Worm (Caenorhabditis elegans) whole organism, young adult: Measurements from ENCODE around the gene mig-22.

Source experiments
- B0035.1 ChIP-seq: sonication (generic microtip); optimal IDR thresholded peaks from 2 replicates; lab custom pipeline; 2016; ENCODE audit warnings: missing genetic modification characterization, mild to moderate bottlenecking, missing compliant biosample characterization, missing genotype, missing genetic modification reagents
- C17E4.6 ChIP-seq: fragments of 200-800 bp; sonication (Bioruptor generic); IDR thresholded peaks from 2 replicates; pipeline ENCODE4 v1.3.6; 2022; ENCODE audit warnings: missing genetic modification reagents, missing genetic modification characterization, missing compliant biosample characterization
- D2030.7 ChIP-seq: fragments of 200-800 bp; sonication (Bioruptor generic); IDR thresholded peaks from 2 replicates; pipeline ENCODE4 v1.3.6; 2022; ENCODE audit warnings: missing genetic modification reagents, missing genetic modification characterization, missing compliant biosample characterization
- F39B2.1 ChIP-seq: fragments of 200-800 bp; sonication (Bioruptor generic); IDR thresholded peaks from 2 replicates; pipeline ENCODE4 v1.3.6; 2022; ENCODE audit warnings: missing genetic modification reagents, missing genetic modification characterization, missing compliant biosample characterization
- F49E8.2 ChIP-seq: sonication (generic microtip); optimal IDR thresholded peaks from 3 replicates; lab custom pipeline; 2017; ENCODE audit warnings: missing genetic modification characterization, mild to moderate bottlenecking, missing compliant biosample characterization, antibody characterized with exemption, moderate library complexity; ENCODE audit not compliant: insufficient read depth
- F52B5.7 ChIP-seq: sonication (generic microtip); optimal IDR thresholded peaks from 2 replicates; lab custom pipeline; 2016; ENCODE audit warnings: mild to moderate bottlenecking, missing genetic modification characterization, missing compliant biosample characterization
- F57A8.1 ChIP-seq: fragments of 200-800 bp; sonication (Bioruptor generic); optimal IDR thresholded peaks from 2 replicates; lab custom pipeline; 2018; ENCODE audit warnings: mild to moderate bottlenecking, missing genetic modification characterization, moderate library complexity, missing compliant biosample characterization
- T07F8.4 ChIP-seq: sonication (generic microtip); optimal IDR thresholded peaks from 2 replicates; lab custom pipeline; 2016; ENCODE audit warnings: mild to moderate bottlenecking, missing genetic modification characterization, moderate library complexity, missing compliant biosample characterization
- T26A5.8 ChIP-seq: sonication (generic microtip); optimal IDR thresholded peaks from 2 replicates; lab custom pipeline; 2016; ENCODE audit warnings: missing genetic modification characterization, missing compliant biosample characterization
- Y67H2A.10 ChIP-seq: fragments of 200-800 bp; sonication (Bioruptor generic); conservative IDR thresholded peaks from 2 replicates; pipeline ENCODE4 v1.3.6; 2022; ENCODE audit warnings: missing genetic modification reagents, missing genetic modification characterization, missing compliant biosample characterization
- akir-1 ChIP-seq: fragments of 200-800 bp; sonication (Bioruptor generic); optimal IDR thresholded peaks from 2 replicates; lab custom pipeline; 2018; ENCODE audit warnings: mild to moderate bottlenecking, missing genetic modification characterization, moderate library complexity, missing compliant biosample characterization
- bed-2 ChIP-seq: fragments of 200-800 bp; sonication (Bioruptor generic); IDR thresholded peaks from 2 replicates; pipeline ENCODE4 v1.3.6; 2022; ENCODE audit warnings: missing genetic modification reagents, missing genetic modification characterization, missing compliant biosample characterization
- cebp-2 ChIP-seq: fragments of 200-800 bp; sonication (Bioruptor generic); IDR thresholded peaks from 2 replicates; pipeline ENCODE4 v1.3.6; 2022; ENCODE audit warnings: missing genetic modification characterization, missing compliant biosample characterization
- chd-7 ChIP-seq: sonication (generic microtip); optimal IDR thresholded peaks from 2 replicates; lab custom pipeline; 2016; ENCODE audit warnings: mild to moderate bottlenecking, missing genetic modification characterization, moderate library complexity, missing compliant biosample characterization
- die-1 ChIP-seq: sonication (generic microtip); optimal IDR thresholded peaks from 2 replicates; lab custom pipeline; 2016; ENCODE audit warnings: missing genotype, mild to moderate bottlenecking, missing genetic modification characterization, missing compliant biosample characterization
- dpff-1 ChIP-seq: sonication (generic microtip); optimal IDR thresholded peaks from 2 replicates; lab custom pipeline; 2017; ENCODE audit warnings: mild to moderate bottlenecking, missing genetic modification characterization, missing compliant biosample characterization
- dpl-1 ChIP-seq: fragments of 150-350 bp; optimal IDR thresholded peaks from 2 replicates; lab custom pipeline; 2014; ENCODE audit warnings: missing biosample characterization, missing genetic modification reagents, missing genetic modification characterization
- efl-1 ChIP-seq: fragments of 150-350 bp; optimal IDR thresholded peaks from 2 replicates; lab custom pipeline; 2014; ENCODE audit warnings: missing biosample characterization, missing genetic modification reagents, missing genetic modification characterization
- ets-4 ChIP-seq: fragments of 200-800 bp; sonication (Bioruptor generic); optimal IDR thresholded peaks from 2 replicates; lab custom pipeline; 2018; ENCODE audit warnings: mild to moderate bottlenecking, missing genetic modification characterization, missing compliant biosample characterization
- fkh-3 ChIP-seq: sonication (generic microtip); optimal IDR thresholded peaks from 2 replicates; lab custom pipeline; 2016; ENCODE audit warnings: mild to moderate bottlenecking, missing genetic modification characterization, missing compliant biosample characterization
- gei-17 ChIP-seq: fragments of 200-800 bp; sonication (Bioruptor generic); optimal IDR thresholded peaks from 2 replicates; lab custom pipeline; 2018; ENCODE audit warnings: mild to moderate bottlenecking, missing genetic modification characterization, missing compliant biosample characterization
- him-1 ChIP-seq: sonication (generic microtip); optimal IDR thresholded peaks from 2 replicates; lab custom pipeline; 2016; ENCODE audit warnings: missing genotype, missing genetic modification reagents, missing genetic modification characterization, missing compliant biosample characterization
- hlh-12 ChIP-seq: sonication (generic microtip); optimal IDR thresholded peaks from 2 replicates; lab custom pipeline; 2016; ENCODE audit warnings: missing genetic modification characterization, missing compliant biosample characterization
- hrde-1 ChIP-seq: sonication (generic microtip); optimal IDR thresholded peaks from 2 replicates; lab custom pipeline; 2016; ENCODE audit warnings: missing genetic modification characterization, mild to moderate bottlenecking, missing compliant biosample characterization, moderate library complexity, missing genotype, missing genetic modification reagents, borderline replicate concordance
- lin-26 ChIP-seq: fragments of 200-800 bp; sonication (Bioruptor generic); IDR thresholded peaks from 2 replicates; pipeline ENCODE4 v1.3.6; 2022; ENCODE audit warnings: missing genetic modification reagents, missing genetic modification characterization, missing compliant biosample characterization
- madf-10 ChIP-seq: sonication (generic microtip); optimal IDR thresholded peaks from 2 replicates; lab custom pipeline; 2016; ENCODE audit warnings: mild to moderate bottlenecking, missing genetic modification characterization, missing compliant biosample characterization
- madf-6 ChIP-seq: fragments of 200-800 bp; sonication (Bioruptor generic); IDR thresholded peaks from 2 replicates; pipeline ENCODE4 v1.3.6; 2022; ENCODE audit warnings: missing genetic modification reagents, missing genetic modification characterization, missing compliant biosample characterization
- madf-8 ChIP-seq: fragments of 200-800 bp; sonication (Bioruptor generic); conservative IDR thresholded peaks from 2 replicates; pipeline ENCODE4 v1.3.6; 2022; ENCODE audit warnings: missing genetic modification reagents, missing genetic modification characterization, missing compliant biosample characterization
- mel-28 ChIP-seq: sonication (generic microtip); optimal IDR thresholded peaks from 2 replicates; lab custom pipeline; 2016; ENCODE audit warnings: borderline replicate concordance, mild to moderate bottlenecking, missing genetic modification characterization, missing compliant biosample characterization
- nfyb-1 ChIP-seq: fragments of 200-800 bp; sonication (Bioruptor generic); IDR thresholded peaks from 2 replicates; pipeline ENCODE4 v1.3.6; 2022; ENCODE audit warnings: missing genetic modification reagents, missing genetic modification characterization, missing compliant biosample characterization
- nhr-90 ChIP-seq: sonication (generic microtip); optimal IDR thresholded peaks from 2 replicates; lab custom pipeline; 2016; ENCODE audit warnings: missing genotype, mild to moderate bottlenecking, missing genetic modification characterization, missing compliant biosample characterization
- pha-4 ChIP-seq: fragments of 150-350 bp; sonication (generic microtip); optimal IDR thresholded peaks from 2 replicates; lab custom pipeline; 2014; ENCODE audit warnings: missing biosample characterization, missing genetic modification reagents, missing genetic modification characterization
- sdz-38 ChIP-seq: sonication (generic microtip); optimal IDR thresholded peaks from 2 replicates; lab custom pipeline; 2016; ENCODE audit warnings: missing genotype, missing genetic modification characterization, missing compliant biosample characterization
- snpc-4 ChIP-seq, 5 experiments: fragments of 150-350 bp in 1 of 5; sonication (generic microtip) in 4 of 5; optimal IDR thresholded peaks; 2 replicates each; lab custom pipeline; 2014 to 2018; ENCODE audit warnings: missing genetic modification characterization in 5 of 5, missing biosample characterization in 3 of 5, antibody characterized with exemption in 2 of 5, mild to moderate bottlenecking in 2 of 5, missing compliant biosample characterization in 2 of 5, missing genotype in 2 of 5, moderate library complexity in 2 of 5, missing genetic modification reagents in 1 of 5
- sptf-2 ChIP-seq: fragments of 200-800 bp; sonication (Bioruptor generic); optimal IDR thresholded peaks from 2 replicates; lab custom pipeline; 2018; ENCODE audit warnings: mild to moderate bottlenecking, missing genetic modification characterization, missing compliant biosample characterization
- unc-62 ChIP-seq: fragments of 150-350 bp; optimal IDR thresholded peaks from 2 replicates; lab custom pipeline; 2014; ENCODE audit warnings: missing biosample characterization, missing genetic modification reagents, missing genetic modification characterization
- xnd-1 ChIP-seq: sonication (generic microtip); optimal IDR thresholded peaks from 2 replicates; lab custom pipeline; 2016; ENCODE audit warnings: missing genotype, missing genetic modification reagents, missing genetic modification characterization, missing compliant biosample characterization
- zfh-2 ChIP-seq: fragments of 200-800 bp; sonication (Bioruptor generic); conservative IDR thresholded peaks from 2 replicates; pipeline ENCODE4 v1.3.6; 2022; ENCODE audit warnings: missing genetic modification reagents, missing genetic modification characterization, missing compliant biosample characterization
- ztf-25 ChIP-seq: fragments of 200-800 bp; sonication (Bioruptor generic); IDR thresholded peaks from 2 replicates; pipeline ENCODE4 v1.3.6; 2022; ENCODE audit warnings: missing genetic modification reagents, missing genetic modification characterization, missing compliant biosample characterization
- ztf-3 ChIP-seq: fragments of 200-800 bp; sonication (Bioruptor generic); optimal IDR thresholded peaks from 2 replicates; lab custom pipeline; 2018; ENCODE audit warnings: mild to moderate bottlenecking, missing genetic modification characterization, missing compliant biosample characterization

The mig-22 gene

DNA sequence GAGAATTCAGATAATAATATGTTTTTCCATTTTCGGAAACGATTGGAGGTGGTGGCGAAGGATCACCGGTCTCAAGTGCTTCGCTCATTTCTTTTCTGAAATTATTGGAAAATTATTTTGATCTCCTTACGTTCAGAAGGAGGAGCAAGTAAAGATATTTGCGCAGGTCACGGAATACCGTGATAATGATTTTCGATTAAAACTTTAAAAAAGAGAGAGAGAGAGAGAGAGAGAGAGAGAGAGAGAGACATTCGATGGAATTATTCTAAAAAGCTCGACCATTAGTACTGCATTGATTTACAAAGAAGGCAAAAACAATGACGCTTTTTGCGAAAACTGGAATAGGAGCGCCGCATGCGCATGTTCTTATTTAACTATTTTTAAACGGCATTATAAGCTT is 25.1 kb upstream of the mig-22 start, which contains the start of gene ztf-1:
ztf-1 (minus strand) TSS at position 101 of the 400 bp plus-strand sequence.
- no peak for TF ChIP-seq efl-1 (GFP tag; lab: Kevin White, UChicago)
- no peak for TF ChIP-seq gei-17
- no peak for TF ChIP-seq cebp-2 (GFP tag; lab: Robert Waterston, UW)
- TF ChIP-seq Y67H2A.10 (GFP tag; lab: Robert Waterston, UW), result no peak
- TF ChIP-seq him-1 (tag; lab: Kevin White, UChicago), result no peak
- no peak for TF ChIP-seq nhr-90 (tag; lab: Kevin White, UChicago)
- TF ChIP-seq F39B2.1 (GFP tag; lab: Robert Waterston, UW), result no peak
- TF ChIP-seq T26A5.8 (tag; lab: Kevin White, UChicago), result no peak
- TF ChIP-seq lin-26, result no peak
- TF ChIP-seq madf-8 (GFP tag; lab: Robert Waterston, UW), result no peak
- no peak for TF ChIP-seq F49E8.2 (tag; lab: Kevin White, UChicago)
- TF ChIP-seq B0035.1 (tag; lab: Kevin White, UChicago), result no peak
- no peak for TF ChIP-seq die-1 (tag; lab: Kevin White, UChicago)
- no peak for TF ChIP-seq F52B5.7 (tag; lab: Kevin White, UChicago)
- TF ChIP-seq, all 124 proteins: peak for 0

DNA sequence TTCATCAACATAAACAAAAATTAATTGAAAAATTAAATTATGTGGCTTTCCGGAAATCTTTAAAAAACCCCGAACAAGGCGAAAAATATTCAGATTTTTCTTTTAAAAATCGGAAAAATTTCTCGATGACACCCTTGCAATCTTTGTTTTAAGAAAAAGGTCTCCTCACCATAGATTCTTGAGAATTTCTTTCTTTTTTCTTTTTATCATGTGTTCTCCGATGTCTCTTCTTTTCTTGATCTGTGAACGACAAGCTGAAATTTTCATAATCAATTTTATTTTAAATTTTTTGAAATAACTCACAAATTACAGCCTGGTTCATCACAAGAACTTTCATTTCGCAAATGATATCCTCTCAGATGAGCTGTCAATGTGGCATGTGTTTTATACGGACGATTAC is 24.1 kb upstream of the mig-22 start, which contains the start of the genes zfp-1 and F54F2.14:
zfp-1 (plus strand) TSS at position 301 of the 400 bp plus-strand sequence.
F54F2.14 (plus strand) TSS at position 312 of the 400 bp plus-strand sequence.
- TF ChIP-seq ztf-3, result no peak
- no peak for TF ChIP-seq unc-62 (GFP tag; lab: Kevin White, UChicago)
- no peak for TF ChIP-seq ztf-25 (GFP tag; lab: Robert Waterston, UW)
- no peak for TF ChIP-seq F49E8.2 (tag; lab: Kevin White, UChicago)
- TF ChIP-seq pha-4 (tag; lab: Kevin White, UChicago), result no peak
- TF ChIP-seq mel-28 (tag; lab: Kevin White, UChicago), result no peak
- TF ChIP-seq madf-6, result no peak
- TF ChIP-seq nfyb-1 (GFP tag; lab: Robert Waterston, UW), result no peak
- TF ChIP-seq chd-7 (tag; lab: Kevin White, UChicago), result no peak
- TF ChIP-seq fkh-3 (tag; lab: Kevin White, UChicago), result no peak
- no peak for TF ChIP-seq snpc-4 (GFP tag; optimal IDR thresholded peaks at IDR 0.05; lab: Kevin White, UChicago)
- no peak for TF ChIP-seq snpc-4 (tag; optimal IDR thresholded peaks at IDR 0.05; lab: Kevin White, UChicago)
- TF ChIP-seq ets-4 (GFP tag; lab: Kevin White, UChicago), result no peak
- TF ChIP-seq hrde-1, result no peak
- no peak for TF ChIP-seq T07F8.4 (tag; lab: Kevin White, UChicago)
- no peak for TF ChIP-seq dpl-1
- no peak for TF ChIP-seq nhr-90 (tag; lab: Kevin White, UChicago)
- no peak for TF ChIP-seq D2030.7 (GFP tag; lab: Robert Waterston, UW)

DNA sequence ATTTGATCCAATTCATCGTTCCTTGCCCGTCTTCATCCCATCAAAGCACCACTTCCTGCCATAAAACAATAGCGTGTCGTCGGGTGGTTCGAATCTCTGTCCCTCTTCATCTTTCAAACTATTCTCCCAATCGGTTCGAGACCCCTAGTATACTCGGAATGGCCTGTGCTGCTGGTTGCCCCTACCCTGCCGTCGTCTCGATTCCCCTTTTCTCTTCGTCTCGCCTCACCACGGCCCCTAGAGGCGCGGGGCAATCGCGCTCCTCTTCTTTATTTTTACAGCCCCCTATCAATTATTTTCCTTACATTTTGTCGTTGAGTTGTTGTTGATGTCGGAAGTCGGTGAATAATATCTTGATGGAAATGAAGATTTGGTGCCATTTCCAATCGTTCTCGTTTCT is 21.5 kb upstream of the mig-22 start:
- TF ChIP-seq madf-10 (tag; lab: Kevin White, UChicago), result no peak
- peak; percentile 78 for TF ChIP-seq zfh-2 (GFP tag; lab: Robert Waterston, UW)

DNA sequence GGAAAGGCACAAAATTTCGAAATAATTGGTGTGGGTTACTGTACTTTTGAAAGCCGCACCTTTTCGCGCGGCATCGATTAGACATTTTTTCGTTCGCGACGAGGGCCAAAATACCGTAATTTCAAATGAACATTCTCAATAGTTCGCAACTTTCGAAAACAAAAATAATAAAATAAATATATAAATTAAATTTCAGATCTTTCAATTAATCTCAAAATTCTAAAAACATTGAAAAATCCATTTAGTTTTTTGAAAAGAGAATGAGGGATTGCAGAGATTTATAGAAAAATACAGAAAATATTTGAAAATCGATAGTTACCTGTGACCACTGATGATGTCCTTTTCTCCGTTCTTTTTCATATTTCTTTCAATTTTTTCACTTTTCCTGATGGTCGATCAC is 18.9 kb upstream of the mig-22 start, which contains the start of gene K02D10.8:
K02D10.8 (plus strand) TSS at position 301 of the 400 bp plus-strand sequence.
- TF ChIP-seq die-1 (tag; lab: Kevin White, UChicago) (no peak), hlh-12 (tag; lab: Kevin White, UChicago) (no peak), B0035.1 (tag; lab: Kevin White, UChicago) (no peak), akir-1 (no peak), madf-8 (GFP tag; lab: Robert Waterston, UW) (no peak), sdz-38 (no peak), C17E4.6 (GFP tag; lab: Robert Waterston, UW) (no peak), T26A5.8 (tag; lab: Kevin White, UChicago) (no peak), bed-2 (GFP tag; lab: Robert Waterston, UW) (no peak), sptf-2 (GFP tag; lab: Kevin White, UChicago) (no peak), F57A8.1 (GFP tag; lab: Kevin White, UChicago) (no peak), xnd-1 (tag; lab: Kevin White, UChicago) (no peak), lin-26 (no peak), dpff-1 (tag; lab: Kevin White, UChicago) (no peak)
